Fruit fly (Drosophila melanogaster): ENCODE measurements around the gene SNCF.

Gene SNCF

dm6 chr3L:13412886-13413224 is 34.5 kb downstream of the SNCF start (continued):
- TF ChIP-seq bcd (GFP tag; optimal IDR thresholded peaks at IDR 0.05), result no peak
- peak; percentile 25; the same call in 1 of the 2 replicates for TF ChIP-seq MBD-R2 (GFP tag; IDR thresholded peaks at IDR 0.05)
- TF ChIP-seq Lim3 (GFP tag; IDR thresholded peaks at IDR 0.05), result no peak
- TF ChIP-seq Sry-δ (GFP tag; optimal IDR thresholded peaks at IDR 0.05), result peak; percentile 20
- no peak for TF ChIP-seq chif (GFP tag; optimal IDR thresholded peaks at IDR 0.05)
- TF ChIP-seq knrl (GFP tag; IDR thresholded peaks at IDR 0.05; ENCODE audit: partially characterized antibody), result no peak
- peak; percentile 22; the same call in 1 of the 3 replicates for TF ChIP-seq CG34422 (GFP tag; IDR thresholded peaks at IDR 0.05)
- no peak for TF ChIP-seq fru (optimal IDR thresholded peaks at IDR 0.05)
- TF ChIP-seq crol (GFP tag; IDR thresholded peaks at IDR 0.05), result no peak
- TF ChIP-seq CG1603 (tag; optimal IDR thresholded peaks at IDR 0.05), result no peak
- no peak for TF ChIP-seq ftz-f1 (GFP tag; optimal IDR thresholded peaks at IDR 0.05)
- no peak for TF ChIP-seq CG2120 (GFP tag; optimal IDR thresholded peaks at IDR 0.05)
- TF ChIP-seq CHES-1-like (GFP tag; optimal IDR thresholded peaks at IDR 0.05), result no peak
- TF ChIP-seq Med (GFP tag), result peak; percentile 52
- no peak for TF ChIP-seq bsh (GFP tag; optimal IDR thresholded peaks at IDR 0.05)
- TF ChIP-seq CkIIα-i1 (GFP tag; IDR thresholded peaks at IDR 0.05), result no peak
- no peak for TF ChIP-seq Dfd (GFP tag; optimal IDR thresholded peaks at IDR 0.05)
- TF ChIP-seq cato (GFP tag; optimal IDR thresholded peaks at IDR 0.05; ENCODE audit: borderline replicate concordance), result no peak
- peak; percentile 61 for TF ChIP-seq MESR4 (GFP tag; optimal IDR thresholded peaks at IDR 0.05)
- TF ChIP-seq chm (GFP tag; IDR thresholded peaks at IDR 0.05), result peak; percentile 22; the same call in 1 of the 2 replicates

dm6 chr3L:13420212-13420611 is 41.8 kb downstream of the SNCF start:
- peak; percentile 87 for TF ChIP-seq CG7372 (GFP tag; IDR thresholded peaks at IDR 0.05)
- TF ChIP-seq Sry-β (GFP tag; optimal IDR thresholded peaks at IDR 0.05), result no peak
- no peak for TF ChIP-seq CG4707 (GFP tag; optimal IDR thresholded peaks at IDR 0.05)
- no peak for TF ChIP-seq sqz (GFP tag; optimal IDR thresholded peaks at IDR 0.05)
- TF ChIP-seq CG12769 (tag; optimal IDR thresholded peaks at IDR 0.05), result peak; percentile 67
- no peak for TF ChIP-seq eve (GFP tag; optimal IDR thresholded peaks at IDR 0.05)
- no peak for TF ChIP-seq Antp (GFP tag; optimal IDR thresholded peaks at IDR 0.05)
- no peak for TF ChIP-seq CG9609 (GFP tag; optimal IDR thresholded peaks at IDR 0.05)
- no peak for TF ChIP-seq amos (GFP tag; IDR thresholded peaks at IDR 0.05; ENCODE audit: partially characterized antibody)

- no peak for TF ChIP-seq Oli (tag; optimal IDR thresholded peaks at IDR 0.05)
- TF ChIP-seq MBD-R2 (GFP tag; IDR thresholded peaks at IDR 0.05), result no peak
- no peak for TF ChIP-seq tio (GFP tag; optimal IDR thresholded peaks at IDR 0.05)
- TF ChIP-seq toy (GFP tag; IDR thresholded peaks at IDR 0.05), result no peak
- TF ChIP-seq CG18764 (GFP tag; optimal IDR thresholded peaks at IDR 0.05), result no peak
- no peak for TF ChIP-seq org-1 (GFP tag; optimal IDR thresholded peaks at IDR 0.05)
- TF ChIP-seq CG8388 (GFP tag; optimal IDR thresholded peaks at IDR 0.05), result no peak
- TF ChIP-seq CG6791 (GFP tag; IDR thresholded peaks at IDR 0.05; ENCODE audit: partially characterized antibody), result 0 out of 3 replicates have a peak, but pooled peaks have one; percentile 23
- TF ChIP-seq cad (GFP tag; optimal IDR thresholded peaks at IDR 0.05), result no peak
- TF ChIP-seq CG9876 (GFP tag; optimal IDR thresholded peaks at IDR 0.05), result no peak
- TF ChIP-seq CG15514 (GFP tag; optimal IDR thresholded peaks at IDR 0.05), result no peak
- peak; percentile 95 for TF ChIP-seq Ets65A (GFP tag)
- no peak for TF ChIP-seq sr (GFP tag; IDR thresholded peaks at IDR 0.05)
- no peak for TF ChIP-seq Hr51 (GFP tag; optimal IDR thresholded peaks at IDR 0.05)
- no peak for TF ChIP-seq Hand (GFP tag; optimal IDR thresholded peaks at IDR 0.05)
- TF ChIP-seq cwo (GFP tag; optimal IDR thresholded peaks at IDR 0.05), result no peak
- TF ChIP-seq Dip2 (GFP tag; IDR thresholded peaks at IDR 0.05), result no peak
Observed at dm6 chr3L:13422286-13422787, 44.0 kb downstream of the SNCF start, which contains the start of gene CG32121. Gene CG32121 (minus strand): TSS chr3L:13422336.
